Worm (Caenorhabditis elegans): ENCODE data around the gene C05C8.8.

- TF ChIP-seq pes-1 (GFP tag; IDR thresholded peaks at IDR 0.05) (no peak), F13C5.2 (tag; optimal IDR thresholded peaks at IDR 0.05) (no peak), hmg-4 (GFP tag; optimal IDR thresholded peaks at IDR 0.05) (no peak), ama-1 (optimal IDR thresholded peaks at IDR 0.05) (no peak), hnd-1 (tag; optimal IDR thresholded peaks at IDR 0.05) (no peak), tbx-11 (GFP tag; IDR thresholded peaks at IDR 0.05) (no peak), flt-1 (GFP tag; IDR thresholded peaks at IDR 0.05) (no peak), ceh-13 (GFP tag; optimal IDR thresholded peaks at IDR 0.05) (no peak), tbx-37 (GFP tag; conservative IDR thresholded peaks at IDR 0.05) (no peak)
Measured at ce11 chrV:7266021-7266420, 11.0 kb upstream of the C05C8.8 start, which contains the start of gene C13A2.7.

Data from whole organism, early embryonic.